Fruit fly (Drosophila melanogaster): ENCODE data around the gene RpS9.

- no peak for TF ChIP-seq topi (GFP tag; optimal IDR thresholded peaks at IDR 0.05)
- no peak for TF ChIP-seq CG6854 (GFP tag; optimal IDR thresholded peaks at IDR 0.05)
- no peak for TF ChIP-seq Eip75B (GFP tag; optimal IDR thresholded peaks at IDR 0.05)
- TF ChIP-seq Sox15 (GFP tag; optimal IDR thresholded peaks at IDR 0.05) = no peak
- TF ChIP-seq CG3032 (tag; optimal IDR thresholded peaks at IDR 0.05) = no peak
- no peak for TF ChIP-seq CG6808 (GFP tag; optimal IDR thresholded peaks at IDR 0.05)
- TF ChIP-seq spab (GFP tag; optimal IDR thresholded peaks at IDR 0.05) = no peak
- TF ChIP-seq fd59A (GFP tag; optimal IDR thresholded peaks at IDR 0.05) = no peak
- no peak for TF ChIP-seq Blimp-1 (GFP tag; optimal IDR thresholded peaks at IDR 0.05)
- TF ChIP-seq salr (GFP tag; optimal IDR thresholded peaks at IDR 0.05) = no peak
- TF ChIP-seq net (GFP tag; optimal IDR thresholded peaks at IDR 0.05) = no peak
These were observed 45.6 kb downstream of the RpS9 start for dm6 chr3L:9465652-9466244.
